Worm (Caenorhabditis elegans): ENCODE measurements around the gene F15H10.12.

DNA sequence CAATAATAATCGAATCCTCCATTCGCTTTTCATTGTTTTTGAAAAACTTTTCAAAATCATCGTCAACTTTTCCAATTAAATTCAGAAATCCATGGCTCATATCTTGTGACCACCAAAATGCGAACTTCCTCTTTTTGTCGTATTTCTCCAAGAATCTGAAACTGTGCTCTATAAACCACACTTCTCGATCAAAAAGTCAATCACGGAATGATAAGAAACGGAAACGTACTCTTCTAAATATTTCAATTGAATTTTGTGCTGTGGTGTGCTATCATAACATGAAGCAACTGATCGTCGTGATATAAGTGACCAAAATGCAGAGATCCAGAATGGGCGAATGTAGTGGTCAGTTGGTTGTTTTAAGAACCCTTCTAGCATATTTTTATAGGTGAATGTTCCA lies 5.2 kb downstream of the F15H10.12 start:
- TF ChIP-seq rnt-1 (tag; optimal IDR thresholded peaks at IDR 0.05) = no peak
- no peak for TF ChIP-seq ama-1 (optimal IDR thresholded peaks at IDR 0.05)
- no peak for TF ChIP-seq ceh-34 (tag; optimal IDR thresholded peaks at IDR 0.05)
- TF ChIP-seq ttx-3 (tag; optimal IDR thresholded peaks at IDR 0.05) = no peak
